Fruit fly (Drosophila melanogaster) whole organism, embryonic: Measurements from ENCODE around the gene ss.

Experiments
- Antp ChIP-seq: fragments of 200-800 bp; sonication (Bioruptor generic); optimal IDR thresholded peaks from 3 replicates; lab custom pipeline; 2016; ENCODE audit warnings: missing biosample characterization, missing genetic modification characterization
- CG10147 ChIP-seq: fragments of 200-800 bp; sonication (Bioruptor generic); optimal IDR thresholded peaks from 2 replicates; lab custom pipeline; 2019; ENCODE audit warnings: missing biosample characterization, mild to moderate bottlenecking, missing genetic modification characterization, moderate library complexity
- CG12744 ChIP-seq: fragments of 200-800 bp; sonication (Bioruptor generic); optimal IDR thresholded peaks from 2 replicates; lab custom pipeline; 2016; ENCODE audit warnings: missing biosample characterization, missing genetic modification characterization
- CG12769 ChIP-seq: fragments of 200-800 bp; sonication (Bioruptor generic); optimal IDR thresholded peaks from 2 replicates; lab custom pipeline; 2019; ENCODE audit warnings: missing biosample characterization, mild to moderate bottlenecking, missing genetic modification characterization, moderate library complexity
- CG1529 ChIP-seq: fragments of 200-800 bp; sonication (Bioruptor generic); optimal IDR thresholded peaks from 3 replicates; lab custom pipeline; 2018; ENCODE audit warnings: missing biosample characterization, missing genetic modification characterization
- CG15514 ChIP-seq: fragments of 200-800 bp; sonication (Bioruptor generic); optimal IDR thresholded peaks from 3 replicates; lab custom pipeline; 2017; ENCODE audit warnings: missing biosample characterization, missing genetic modification characterization, mild to moderate bottlenecking, moderate library complexity, missing genetic modification reagents
- CG2116 ChIP-seq: fragments of 200-800 bp; sonication (Bioruptor generic); optimal IDR thresholded peaks from 3 replicates; lab custom pipeline; 2018; ENCODE audit warnings: missing biosample characterization, mild to moderate bottlenecking, missing genetic modification characterization
- CG30020 ChIP-seq: fragments of 200-800 bp; optimal IDR thresholded peaks from 2 replicates; lab custom pipeline; 2019; ENCODE audit warnings: missing biosample characterization, mild to moderate bottlenecking, missing genetic modification characterization, moderate library complexity
- CG31365 ChIP-seq: fragments of 200-800 bp; sonication (Bioruptor generic); optimal IDR thresholded peaks from 2 replicates; lab custom pipeline; 2018; ENCODE audit warnings: missing biosample characterization, mild to moderate bottlenecking, missing genetic modification characterization
- CG34376 ChIP-seq: fragments of 200-800 bp; sonication (Bioruptor generic); optimal IDR thresholded peaks from 2 replicates; lab custom pipeline; 2018; ENCODE audit warnings: missing biosample characterization, mild to moderate bottlenecking, missing genetic modification characterization
- CG4360 ChIP-seq: fragments of 200-800 bp; sonication (Bioruptor generic); IDR thresholded peaks from 2 replicates; pipeline ENCODE4 v1.3.6; 2022; ENCODE audit warnings: missing biosample characterization, missing genetic modification characterization
- CG7271 ChIP-seq: fragments of 200-800 bp; sonication (Bioruptor generic); optimal IDR thresholded peaks from 2 replicates; lab custom pipeline; 2018; ENCODE audit warnings: missing biosample characterization, mild to moderate bottlenecking, missing genetic modification characterization, moderate library complexity
- CG7745 ChIP-seq: fragments of 200-800 bp; sonication (Bioruptor generic); optimal IDR thresholded peaks from 2 replicates; lab custom pipeline; 2018; ENCODE audit warnings: missing biosample characterization, mild to moderate bottlenecking, missing genetic modification characterization, moderate library complexity
- CG8290 ChIP-seq, 3 experiments: fragments of 200-800 bp; sonication (Bioruptor generic); optimal IDR thresholded peaks; 2 replicates each; lab custom pipeline; 2016 to 2019; ENCODE audit warnings: missing biosample characterization in 3 of 3, missing genetic modification characterization in 3 of 3, mild to moderate bottlenecking in 2 of 3, moderate library complexity in 1 of 3
- CG8388 ChIP-seq: fragments of 200-800 bp; sonication (Bioruptor generic); optimal IDR thresholded peaks from 2 replicates; lab custom pipeline; 2019; ENCODE audit warnings: missing biosample characterization, mild to moderate bottlenecking, missing genetic modification characterization, moderate library complexity
- CG8765 ChIP-seq: fragments of 200-800 bp; sonication (Bioruptor generic); IDR thresholded peaks from 2 replicates; pipeline ENCODE4 v1.3.6; 2022; ENCODE audit warnings: missing biosample characterization, missing genetic modification characterization
- CG8924 ChIP-seq: fragments of 200-800 bp; optimal IDR thresholded peaks from 3 replicates; lab custom pipeline; 2019; ENCODE audit warnings: missing biosample characterization, mild to moderate bottlenecking, missing genetic modification characterization, moderate library complexity
- CTCF ChIP-seq: fragments of 200-800 bp; sonication (Bioruptor generic); optimal IDR thresholded peaks from 2 replicates; lab custom pipeline; 2017; ENCODE audit warnings: missing biosample characterization, mild to moderate bottlenecking, missing genetic modification characterization, moderate library complexity
- CrebB ChIP-seq: fragments of 200-800 bp; sonication (Bioruptor generic); optimal IDR thresholded peaks from 3 replicates; lab custom pipeline; 2018; ENCODE audit warnings: missing biosample characterization, mild to moderate bottlenecking, missing genetic modification characterization
- D19A ChIP-seq: fragments of 200-800 bp; optimal IDR thresholded peaks from 3 replicates; lab custom pipeline; 2019; ENCODE audit warnings: missing biosample characterization, mild to moderate bottlenecking, missing genetic modification characterization, moderate library complexity
- Dp ChIP-seq: fragments of 200-800 bp; sonication (Bioruptor generic); optimal IDR thresholded peaks from 2 replicates; lab custom pipeline; 2018; ENCODE audit warnings: missing biosample characterization, mild to moderate bottlenecking, missing genetic modification characterization, moderate library complexity
- Eip74EF ChIP-seq, 2 experiments: fragments of 200-800 bp in 1 of 2; fragments of >200 bp in 1 of 2; sonication (Bioruptor generic) in 1 of 2; optimal IDR thresholded peaks; 2 replicates each; lab custom pipeline; 2017 to 2019; ENCODE audit warnings: missing biosample characterization in 2 of 2, missing genetic modification characterization in 2 of 2, mild to moderate bottlenecking in 1 of 2, moderate library complexity in 1 of 2
- Fer1 ChIP-seq: fragments of 200-800 bp; sonication (Bioruptor generic); optimal IDR thresholded peaks from 2 replicates; lab custom pipeline; 2017; ENCODE audit warnings: missing biosample characterization, mild to moderate bottlenecking, missing genetic modification characterization
- Jarid2 ChIP-seq: fragments of 200-800 bp; sonication (Bioruptor generic); optimal IDR thresholded peaks from 3 replicates; lab custom pipeline; 2017; ENCODE audit warnings: mild to moderate bottlenecking, missing biosample characterization, missing genetic modification reagents, missing genetic modification characterization
- MESR4 ChIP-seq: fragments of 200-800 bp; sonication (Bioruptor generic); optimal IDR thresholded peaks from 2 replicates; lab custom pipeline; 2018; ENCODE audit warnings: missing biosample characterization, mild to moderate bottlenecking, missing genetic modification characterization, moderate library complexity
- NC2β ChIP-seq: fragments of 200-800 bp; sonication (Bioruptor generic); optimal IDR thresholded peaks from 2 replicates; lab custom pipeline; 2016; ENCODE audit warnings: missing biosample characterization, missing genetic modification characterization
- Nf-YB ChIP-seq: fragments of 200-800 bp; sonication (Bioruptor generic); optimal IDR thresholded peaks from 3 replicates; lab custom pipeline; 2019; ENCODE audit warnings: missing biosample characterization, mild to moderate bottlenecking, missing genetic modification characterization, moderate library complexity
- Nf-YC ChIP-seq: fragments of 200-800 bp; optimal IDR thresholded peaks from 3 replicates; lab custom pipeline; 2019; ENCODE audit warnings: missing biosample characterization, mild to moderate bottlenecking, missing genetic modification characterization, moderate library complexity
- Pdp1 ChIP-seq, 2 experiments: fragments of 200-800 bp; sonication (Bioruptor generic); optimal IDR thresholded peaks; 3 replicates each; lab custom pipeline; 2016; ENCODE audit warnings: missing biosample characterization in 2 of 2, missing genetic modification characterization in 2 of 2, mild to moderate bottlenecking in 1 of 2, moderate library complexity in 1 of 2
- Ravus ChIP-seq: fragments of 200-800 bp; sonication (Bioruptor generic); IDR thresholded peaks from 2 replicates; pipeline ENCODE4 v1.3.6; 2022; ENCODE audit warnings: missing biosample characterization, missing genetic modification characterization
- Scr ChIP-seq: fragments of 200-800 bp; sonication (Bioruptor generic); IDR thresholded peaks from 2 replicates; pipeline ENCODE4 v1.3.6; 2022; ENCODE audit warnings: missing biosample characterization, missing genetic modification characterization; ENCODE audit not compliant: partially characterized antibody
- bbx ChIP-seq: fragments of 200-800 bp; sonication (Bioruptor generic); IDR thresholded peaks from 2 replicates; pipeline ENCODE4 v1.3.6; 2022; ENCODE audit warnings: missing biosample characterization, missing genetic modification characterization; ENCODE audit not compliant: partially characterized antibody
- ci ChIP-seq: fragments of 200-800 bp; sonication (Bioruptor generic); IDR thresholded peaks from 3 replicates; pipeline ENCODE4 v1.3.6; 2022; ENCODE audit warnings: missing biosample characterization, missing genetic modification characterization
- dpn ChIP-seq, 2 experiments: fragments of 200-800 bp; sonication (Bioruptor generic); optimal IDR thresholded peaks; 3 replicates each; lab custom pipeline; 2016; ENCODE audit warnings: missing biosample characterization in 2 of 2, missing genetic modification characterization in 2 of 2
- grau ChIP-seq: fragments of 200-800 bp; optimal IDR thresholded peaks from 3 replicates; lab custom pipeline; 2019; ENCODE audit warnings: missing biosample characterization, mild to moderate bottlenecking, missing genetic modification characterization, moderate library complexity
- insv ChIP-seq, 2 experiments: fragments of 200-800 bp; sonication (Bioruptor generic); optimal IDR thresholded peaks; 3 replicates each; lab custom pipeline; 2016 to 2018; ENCODE audit warnings: missing biosample characterization in 2 of 2, missing genetic modification characterization in 2 of 2
- jigr1 ChIP-seq: fragments of 200-800 bp; sonication (Bioruptor generic); IDR thresholded peaks from 3 replicates; pipeline ENCODE4 v1.3.6; 2022; ENCODE audit warnings: missing biosample characterization, missing genetic modification characterization
- jing ChIP-seq: fragments of 200-800 bp; sonication (Bioruptor generic); optimal IDR thresholded peaks from 2 replicates; lab custom pipeline; 2018; ENCODE audit warnings: missing biosample characterization, mild to moderate bottlenecking, missing genetic modification characterization
- lbe ChIP-seq: fragments of 200-800 bp; sonication (Bioruptor generic); optimal IDR thresholded peaks from 2 replicates; lab custom pipeline; 2016; ENCODE audit warnings: missing biosample characterization, mild to moderate bottlenecking, missing genetic modification characterization
- maf-S ChIP-seq: fragments of 200-800 bp; sonication (Bioruptor generic); optimal IDR thresholded peaks from 2 replicates; lab custom pipeline; 2016; ENCODE audit warnings: missing biosample characterization, missing genetic modification characterization
- nom ChIP-seq: fragments of 200-800 bp; sonication (Bioruptor generic); optimal IDR thresholded peaks from 2 replicates; lab custom pipeline; 2017; ENCODE audit warnings: missing biosample characterization, missing genetic modification characterization, mild to moderate bottlenecking, moderate library complexity, missing genetic modification reagents
- run ChIP-seq: fragments of 200-800 bp; sonication (Bioruptor generic); optimal IDR thresholded peaks from 3 replicates; lab custom pipeline; 2018; ENCODE audit warnings: missing biosample characterization, mild to moderate bottlenecking, missing genetic modification characterization
- sd ChIP-seq: fragments of 200-800 bp; sonication (Bioruptor generic); optimal IDR thresholded peaks from 3 replicates; lab custom pipeline; 2018; ENCODE audit warnings: missing biosample characterization, mild to moderate bottlenecking, missing genetic modification characterization, moderate library complexity
- slou ChIP-seq: fragments of 200-800 bp; sonication (Bioruptor generic); optimal IDR thresholded peaks from 3 replicates; lab custom pipeline; 2016; ENCODE audit warnings: missing biosample characterization, missing genetic modification characterization
- trem ChIP-seq: fragments of 200-800 bp; optimal IDR thresholded peaks from 3 replicates; lab custom pipeline; 2019; ENCODE audit warnings: missing biosample characterization, mild to moderate bottlenecking, missing genetic modification characterization, moderate library complexity
- twi ChIP-seq: fragments of 200-800 bp; optimal IDR thresholded peaks from 2 replicates; lab custom pipeline; 2019; ENCODE audit warnings: missing biosample characterization, mild to moderate bottlenecking, missing genetic modification characterization, moderate library complexity
- tx ChIP-seq: fragments of 200-800 bp; sonication (Bioruptor generic); optimal IDR thresholded peaks from 2 replicates; lab custom pipeline; 2016; ENCODE audit warnings: missing biosample characterization, missing genetic modification characterization
- unc-4 ChIP-seq: fragments of 200-800 bp; sonication (Bioruptor generic); IDR thresholded peaks from 2 replicates; pipeline ENCODE4 v1.3.6; 2022; ENCODE audit warnings: missing biosample characterization, missing genetic modification characterization; ENCODE audit not compliant: partially characterized antibody
- vfl ChIP-seq: fragments of 200-800 bp; sonication (Bioruptor generic); optimal IDR thresholded peaks from 2 replicates; lab custom pipeline; 2016; ENCODE audit warnings: missing biosample characterization, missing genetic modification characterization

The ss gene

DNA sequence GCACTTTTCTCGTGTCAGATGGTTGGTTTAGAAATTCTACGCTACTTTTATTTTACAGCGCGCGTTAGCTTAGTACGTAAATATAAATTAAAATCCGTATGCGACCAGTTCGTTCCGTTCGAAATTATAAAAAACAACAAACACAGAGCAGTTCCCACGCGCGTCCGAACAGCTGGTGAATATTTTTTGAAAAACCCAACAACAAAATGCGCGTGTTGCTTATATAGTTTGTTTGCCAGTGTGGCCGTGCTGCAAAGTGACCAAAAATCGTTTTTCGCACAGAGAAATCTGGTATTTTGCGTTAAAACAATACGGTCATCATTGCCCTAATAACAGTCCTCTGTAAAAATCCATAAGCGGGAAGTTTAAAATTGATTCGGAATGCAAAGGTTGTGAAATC lies 65.1 kb downstream of the ss start (continued):
- peak; percentile 77 for TF ChIP-seq CG15514
- TF ChIP-seq CG8924: peak; percentile 43
- no peak for TF ChIP-seq insv (GFP tag; optimal IDR thresholded peaks at IDR 0.05; lab: Kevin White, UChicago)
- TF ChIP-seq CG12744 (GFP tag; lab: Kevin White, UChicago): peak; percentile 4
- TF ChIP-seq CG4360: peak; percentile 97
- TF ChIP-seq sd (tag; lab: Kevin White, UChicago): peak; percentile 44
- TF ChIP-seq CG2116 (GFP tag; lab: Kevin White, UChicago): peak; percentile 44
- TF ChIP-seq CrebB (tag; lab: Kevin White, UChicago): peak; percentile 57
- TF ChIP-seq CG8765 (GFP tag; lab: Robert Waterston, UW): no peak
- TF ChIP-seq jigr1 (GFP tag; lab: Robert Waterston, UW): no peak
- peak; percentile 87 for TF ChIP-seq NC2β (GFP tag; lab: Kevin White, UChicago)
- peak; percentile 50 for TF ChIP-seq nom (GFP tag; lab: Kevin White, UChicago)
- TF ChIP-seq Antp (GFP tag; lab: Kevin White, UChicago): no peak
- no peak for TF ChIP-seq Eip74EF (GFP tag; optimal IDR thresholded peaks at IDR 0.05; lab: Kevin White, UChicago)
- peak; percentile 23 for TF ChIP-seq CTCF
- TF ChIP-seq run (tag; lab: Kevin White, UChicago): no peak
- TF ChIP-seq trem (tag; lab: Kevin White, UChicago): peak; percentile 75
- peak; percentile 12 for TF ChIP-seq CG10147 (GFP tag; lab: Kevin White, UChicago)
- TF ChIP-seq CG31365 (tag; lab: Kevin White, UChicago): no peak
- peak; percentile 25 for TF ChIP-seq grau
- peak; percentile 24 for TF ChIP-seq CG7271 (tag; lab: Kevin White, UChicago)
- peak; percentile 28 for TF ChIP-seq CG7745
- peak; percentile 36 for TF ChIP-seq Fer1
- peak; percentile 45 for TF ChIP-seq D19A (tag; lab: Kevin White, UChicago)
- peak; percentile 10 for TF ChIP-seq CG30020 (tag; lab: Kevin White, UChicago)
- TF ChIP-seq twi (tag; lab: Kevin White, UChicago): peak; percentile 6
- no peak for TF ChIP-seq tx (GFP tag; lab: Kevin White, UChicago)
- TF ChIP-seq vfl (GFP tag; lab: Kevin White, UChicago): no peak
- TF ChIP-seq ci (GFP tag; lab: Robert Waterston, UW): 0 out of 3 replicates have a peak, but pooled peaks have one; percentile 22
- TF ChIP-seq CG34376 (GFP tag; lab: Kevin White, UChicago): peak; percentile 45
- TF ChIP-seq jing (GFP tag; lab: Kevin White, UChicago): no peak
- peak in 1 of 2 experiments; percentile 61 for TF ChIP-seq Pdp1 (GFP tag; optimal IDR thresholded peaks at IDR 0.05; lab: Kevin White, UChicago)
- TF ChIP-seq bbx: peak; percentile 52; the same call in 1 of the 2 replicates
- 0 out of 2 replicates have a peak, but pooled peaks have one; percentile 35 for TF ChIP-seq Scr (GFP tag; lab: Robert Waterston, UW)
- peak; percentile 45 for TF ChIP-seq MESR4 (GFP tag; lab: Kevin White, UChicago)
- TF ChIP-seq lbe (GFP tag; lab: Kevin White, UChicago): peak; percentile 29
- no peak for TF ChIP-seq slou (GFP tag; lab: Kevin White, UChicago)
- TF ChIP-seq Jarid2 (GFP tag; lab: Kevin White, UChicago): peak; percentile 86
- no peak for TF ChIP-seq Nf-YB (GFP tag; lab: Kevin White, UChicago)
- peak; percentile 26 for TF ChIP-seq CG12769 (tag; lab: Kevin White, UChicago)
- peak; percentile 9 for TF ChIP-seq maf-S (GFP tag; lab: Kevin White, UChicago)
- no peak for TF ChIP-seq CG8290 (GFP tag; optimal IDR thresholded peaks at IDR 0.05; lab: Kevin White, UChicago)
- peak in 1 of 2 experiments; percentile 62 for TF ChIP-seq CG8290 (tag; optimal IDR thresholded peaks at IDR 0.05; lab: Kevin White, UChicago)
- TF ChIP-seq Nf-YC (tag; lab: Kevin White, UChicago): peak; percentile 35
- no peak for TF ChIP-seq dpn (GFP tag; optimal IDR thresholded peaks at IDR 0.05; lab: Kevin White, UChicago)
- TF ChIP-seq Dp (GFP tag; lab: Kevin White, UChicago): peak; percentile 97
- peak; percentile 41 for TF ChIP-seq unc-4 (GFP tag; lab: Robert Waterston, UW)
- TF ChIP-seq Ravus: no peak
- no peak for TF ChIP-seq CG1529 (GFP tag; lab: Kevin White, UChicago)
- no peak for TF ChIP-seq CG8388 (GFP tag; lab: Kevin White, UChicago)
